Worm (Caenorhabditis elegans) whole organism, early embryonic: ENCODE measurements around the gene dkc-1.

Experiments
- B0310.2 ChIP-seq: sonication (generic microtip); optimal IDR thresholded peaks from 2 replicates; lab custom pipeline; 2016; ENCODE audit warnings: mild to moderate bottlenecking, missing genetic modification characterization, missing compliant biosample characterization
- F13C5.2 ChIP-seq: sonication (generic microtip); optimal IDR thresholded peaks from 2 replicates; lab custom pipeline; 2017; ENCODE audit warnings: mild to moderate bottlenecking, missing genetic modification characterization, inconsistent platforms, missing compliant biosample characterization
- aly-1 ChIP-seq: sonication (generic microtip); optimal IDR thresholded peaks from 2 replicates; lab custom pipeline; 2016; ENCODE audit warnings: missing genetic modification characterization, missing compliant biosample characterization
- ama-1 ChIP-seq: fragments of 150-350 bp; optimal IDR thresholded peaks from 2 replicates; lab custom pipeline; 2014
- ceh-13 ChIP-seq: fragments of 200-800 bp; sonication (Bioruptor generic); optimal IDR thresholded peaks from 2 replicates; lab custom pipeline; 2018; ENCODE audit warnings: mild to moderate bottlenecking, missing genetic modification characterization, missing compliant biosample characterization
- ceh-36 ChIP-seq: sonication (generic microtip); optimal IDR thresholded peaks from 2 replicates; lab custom pipeline; 2016; ENCODE audit warnings: missing genetic modification characterization, inconsistent platforms, missing compliant biosample characterization
- ets-7 ChIP-seq: sonication (generic microtip); optimal IDR thresholded peaks from 2 replicates; lab custom pipeline; 2016; ENCODE audit warnings: missing genotype, missing genetic modification characterization, missing compliant biosample characterization
- flt-1 ChIP-seq: fragments of 200-800 bp; sonication (Bioruptor generic); IDR thresholded peaks from 2 replicates; pipeline ENCODE4 v1.3.6; 2022; ENCODE audit warnings: missing genetic modification characterization, missing compliant biosample characterization
- hmbx-1 ChIP-seq: sonication (generic microtip); optimal IDR thresholded peaks from 2 replicates; lab custom pipeline; 2016; ENCODE audit warnings: mild to moderate bottlenecking, missing genetic modification characterization, missing compliant biosample characterization
- hmg-4 ChIP-seq: fragments of 200-800 bp; sonication (Bioruptor generic); optimal IDR thresholded peaks from 2 replicates; lab custom pipeline; 2018; ENCODE audit warnings: mild to moderate bottlenecking, missing genetic modification characterization, missing compliant biosample characterization
- hnd-1 ChIP-seq: sonication (generic microtip); optimal IDR thresholded peaks from 2 replicates; lab custom pipeline; 2016; ENCODE audit warnings: missing genetic modification characterization, missing compliant biosample characterization
- pes-1 ChIP-seq: fragments of 200-800 bp; sonication (Bioruptor generic); IDR thresholded peaks from 2 replicates; pipeline ENCODE4 v1.3.6; 2022; ENCODE audit warnings: missing genetic modification reagents, missing genetic modification characterization, missing compliant biosample characterization
- scrt-1 ChIP-seq: fragments of 200-800 bp; sonication (Bioruptor generic); IDR thresholded peaks from 2 replicates; pipeline ENCODE4 v1.3.6; 2022; ENCODE audit warnings: missing genetic modification characterization, missing compliant biosample characterization
- sea-1 ChIP-seq: fragments of 200-800 bp; sonication (Bioruptor generic); conservative IDR thresholded peaks from 2 replicates; pipeline ENCODE4 v1.3.6; 2022; ENCODE audit warnings: missing genetic modification characterization, missing compliant biosample characterization
- tbx-11 ChIP-seq: fragments of 200-800 bp; sonication (Bioruptor generic); IDR thresholded peaks from 2 replicates; pipeline ENCODE4 v1.3.6; 2022; ENCODE audit warnings: missing genetic modification characterization, missing compliant biosample characterization
- tbx-37 ChIP-seq: fragments of 200-800 bp; sonication (Bioruptor generic); conservative IDR thresholded peaks from 2 replicates; pipeline ENCODE4 v1.3.6; 2022; ENCODE audit warnings: missing genetic modification reagents, missing genetic modification characterization, missing compliant biosample characterization
- tra-4 ChIP-seq: sonication (generic microtip); optimal IDR thresholded peaks from 2 replicates; lab custom pipeline; 2017; ENCODE audit warnings: missing genetic modification characterization, missing compliant biosample characterization

Gene dkc-1

DNA sequence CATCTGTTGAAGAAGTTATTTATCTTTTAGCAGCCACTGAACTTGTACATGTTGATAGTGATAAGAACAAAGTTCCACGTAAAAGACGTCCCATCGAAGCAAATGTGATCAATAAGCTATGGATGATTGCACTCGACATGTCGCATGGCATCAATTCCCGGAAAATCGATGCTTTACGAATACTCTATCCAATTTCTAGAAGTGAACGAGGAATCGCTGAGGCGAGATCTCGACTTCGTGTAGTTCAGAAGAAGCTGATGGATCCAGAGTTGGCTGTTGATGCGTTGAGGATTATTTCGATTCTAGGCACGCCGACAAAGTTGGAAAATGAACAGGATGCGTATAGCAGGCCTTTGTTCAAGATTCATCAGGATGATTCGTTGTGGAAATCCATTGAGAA, 21.5 kb downstream of the dkc-1 start:
- TF ChIP-seq tra-4 (no peak), ceh-13 (GFP tag; lab: Kevin White, UChicago) (no peak), sea-1 (GFP tag; lab: Robert Waterston, UW) (no peak), pes-1 (GFP tag; lab: Robert Waterston, UW) (no peak), B0310.2 (tag; lab: Kevin White, UChicago) (no peak), aly-1 (no peak), ama-1 (lab: Kevin White, UChicago) (no peak), flt-1 (no peak), ceh-36 (tag; lab: Kevin White, UChicago) (no peak), hmg-4 (GFP tag; lab: Kevin White, UChicago) (no peak), ets-7 (tag; lab: Kevin White, UChicago) (no peak), scrt-1 (no peak), tbx-11 (GFP tag; lab: Robert Waterston, UW) (no peak), hmbx-1 (tag; lab: Kevin White, UChicago) (no peak), tbx-37 (GFP tag; lab: Robert Waterston, UW) (no peak), F13C5.2 (tag; lab: Kevin White, UChicago) (no peak), hnd-1 (tag; lab: Kevin White, UChicago) (no peak)

DNA sequence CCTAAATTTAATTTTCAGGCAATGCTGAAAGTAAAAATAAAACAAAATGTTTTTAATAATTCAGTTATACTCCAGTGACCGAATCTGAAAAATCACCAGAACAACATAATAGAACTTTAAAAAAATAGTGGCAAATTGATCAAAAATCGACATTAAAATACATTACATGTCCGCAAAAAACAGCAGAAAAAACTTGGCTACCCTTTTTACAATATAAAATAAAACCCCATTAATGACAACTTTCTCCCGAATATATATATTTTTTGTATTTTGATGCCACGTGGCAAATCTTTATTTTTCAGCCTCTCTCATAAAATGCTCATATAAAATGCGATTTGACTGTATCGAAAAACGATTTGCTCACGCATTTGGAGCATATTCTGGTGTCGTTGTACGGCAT, 33.3 kb downstream of the dkc-1 start, which contains the start of gene ptr-19:
ptr-19 (plus strand) TSS at position 301 of the 400 bp plus-strand sequence.
- TF ChIP-seq ceh-36 (tag; lab: Kevin White, UChicago) = no peak
- no peak for TF ChIP-seq aly-1
- TF ChIP-seq pes-1 (GFP tag; lab: Robert Waterston, UW) = no peak
- no peak for TF ChIP-seq ets-7 (tag; lab: Kevin White, UChicago)
- no peak for TF ChIP-seq hmbx-1 (tag; lab: Kevin White, UChicago)

DNA sequence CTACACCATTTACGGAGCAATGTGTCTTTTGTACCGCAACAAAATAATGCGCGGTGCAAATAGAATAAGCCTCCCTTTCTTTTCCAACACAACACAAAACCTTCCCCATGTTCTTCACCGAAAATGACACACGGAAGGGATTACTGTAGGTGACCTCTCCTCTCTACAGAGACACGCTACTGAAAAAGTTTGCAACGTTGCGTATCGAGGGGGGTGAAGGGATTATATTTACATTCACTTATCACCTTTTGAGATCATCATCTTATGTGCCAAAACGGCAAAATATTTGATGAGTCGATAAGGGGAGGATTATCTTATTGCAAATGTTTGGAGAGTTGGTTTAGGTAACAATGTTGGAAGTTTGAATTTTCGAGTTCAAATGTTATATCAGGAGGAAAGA, 34.8 kb downstream of the dkc-1 start:
- TF ChIP-seq hmg-4 (GFP tag; lab: Kevin White, UChicago) = no peak
- TF ChIP-seq ceh-36 (tag; lab: Kevin White, UChicago) = peak; percentile 41
- no peak for TF ChIP-seq ama-1 (lab: Kevin White, UChicago)
- no peak for TF ChIP-seq pes-1 (GFP tag; lab: Robert Waterston, UW)

DNA sequence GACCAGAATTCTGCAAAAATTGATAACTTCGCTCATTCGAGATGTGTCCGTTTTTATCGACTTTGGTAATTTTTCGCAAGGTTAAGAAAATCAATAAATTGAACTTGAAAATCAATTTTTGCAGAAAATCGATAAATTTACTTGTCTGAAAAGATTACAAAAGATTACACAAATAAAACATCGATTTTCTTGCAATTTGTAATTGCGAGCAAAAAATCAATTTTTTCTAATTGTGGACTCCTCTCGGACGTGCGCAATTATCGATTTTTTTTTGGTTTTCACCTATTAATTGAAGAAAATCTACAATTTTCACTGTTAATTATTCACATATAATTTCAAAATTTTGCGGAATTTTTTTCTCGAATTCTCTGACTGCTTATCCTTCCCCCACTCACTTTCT, 43.0 kb downstream of the dkc-1 start:
- TF ChIP-seq sea-1 (GFP tag; lab: Robert Waterston, UW) (no peak), B0310.2 (tag; lab: Kevin White, UChicago) (no peak)

DNA sequence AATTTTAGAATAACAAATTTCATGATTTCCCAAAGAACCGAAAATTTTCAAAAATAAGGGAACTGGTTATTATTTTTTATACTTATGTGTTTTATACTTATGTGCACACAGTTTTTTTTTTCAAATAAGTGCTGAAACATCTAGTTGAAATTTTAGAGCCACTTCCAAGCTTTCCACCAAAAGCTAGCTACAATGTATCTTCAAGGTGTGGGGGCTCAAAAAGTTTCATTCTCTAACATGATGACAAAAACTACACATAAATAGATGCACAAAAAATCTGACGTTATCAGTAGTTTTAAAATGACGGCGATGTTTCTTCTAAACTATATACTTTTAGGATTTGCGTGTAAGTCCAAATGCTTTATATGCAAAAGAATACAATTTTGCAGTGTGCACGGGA, 45.8 kb downstream of the dkc-1 start, which contains the start of gene clec-163:
clec-163 (plus strand) TSS at position 301 of the 400 bp plus-strand sequence.
- no peak for TF ChIP-seq tbx-11 (GFP tag; lab: Robert Waterston, UW)
- TF ChIP-seq tra-4 = no peak
- no peak for TF ChIP-seq hmbx-1 (tag; lab: Kevin White, UChicago)
- no peak for TF ChIP-seq F13C5.2 (tag; lab: Kevin White, UChicago)
- TF ChIP-seq sea-1 (GFP tag; lab: Robert Waterston, UW) = no peak
- no peak for TF ChIP-seq scrt-1
- TF ChIP-seq tbx-37 (GFP tag; lab: Robert Waterston, UW) = no peak
- TF ChIP-seq ets-7 (tag; lab: Kevin White, UChicago) = no peak
- TF ChIP-seq ama-1 (lab: Kevin White, UChicago) = no peak
- TF ChIP-seq aly-1 = no peak
- no peak for TF ChIP-seq flt-1
- no peak for TF ChIP-seq hmg-4 (GFP tag; lab: Kevin White, UChicago)
- no peak for TF ChIP-seq ceh-36 (tag; lab: Kevin White, UChicago)
